Fruit fly (Drosophila melanogaster) whole organism, wandering third instar larva: ENCODE results near the gene Tdrd3.
A peak's percentile ranks its signal among the peaks of the same experiment; 100 is the strongest.

ENCODE experiments used
- CG9705 ChIP-seq: fragments of 200-800 bp; sonication (Bioruptor generic); optimal IDR thresholded peaks from 2 replicates; lab custom pipeline; 2018; ENCODE audit warnings: missing biosample characterization, mild to moderate bottlenecking, missing genetic modification characterization
- CrebA ChIP-seq: fragments of 200-800 bp; sonication (Bioruptor generic); optimal IDR thresholded peaks from 2 replicates; lab custom pipeline; 2016; ENCODE audit warnings: missing biosample characterization, mild to moderate bottlenecking, missing genetic modification characterization, borderline replicate concordance
- Dif ChIP-seq: fragments of 200-275, 200-300 bp; sonication (Bioruptor generic); optimal IDR thresholded peaks from 2 replicates; lab custom pipeline; 2018; ENCODE audit warnings: missing biosample characterization, missing genetic modification characterization; ENCODE audit not compliant: partially characterized antibody
- GATAd ChIP-seq: sonication (Bioruptor generic); optimal IDR thresholded peaks from 2 replicates; lab custom pipeline; 2016; ENCODE audit warnings: missing biosample characterization, missing genetic modification characterization
- HLH106 ChIP-seq: fragments of 200-800 bp; optimal IDR thresholded peaks from 3 replicates; lab custom pipeline; 2019; ENCODE audit warnings: missing biosample characterization, mild to moderate bottlenecking, missing genetic modification characterization, moderate library complexity
- Hnf4 ChIP-seq: fragments of 200-800 bp; sonication (Bioruptor generic); optimal IDR thresholded peaks from 2 replicates; lab custom pipeline; 2016; ENCODE audit warnings: missing biosample characterization, mild to moderate bottlenecking, missing genetic modification characterization
- Hr78 ChIP-seq: fragments of >200 bp; optimal IDR thresholded peaks from 2 replicates; lab custom pipeline; 2017; ENCODE audit warnings: missing biosample characterization, missing genetic modification characterization
- Hr83 ChIP-seq: fragments of 200-300 bp; sonication (Bioruptor generic); optimal IDR thresholded peaks from 2 replicates; lab custom pipeline; 2016; ENCODE audit warnings: missing biosample characterization, mild to moderate bottlenecking, missing genetic modification characterization, moderate library complexity; ENCODE audit not compliant: poor library complexity, severe bottlenecking
- Mio ChIP-seq: sonication (Bioruptor generic); optimal IDR thresholded peaks from 2 replicates; lab custom pipeline; 2016; ENCODE audit warnings: missing biosample characterization, missing genetic modification characterization
- Myc ChIP-seq: fragments of >200 bp; optimal IDR thresholded peaks from 2 replicates; lab custom pipeline; 2017
- Rel ChIP-seq, 2 experiments: fragments of 200-800 bp; sonication (Bioruptor generic) in 1 of 2; optimal IDR thresholded peaks; 2 replicates in 1 of 2; 3 replicates in 1 of 2; lab custom pipeline; 2016 to 2019; ENCODE audit warnings: mild to moderate bottlenecking in 2 of 2, missing biosample characterization in 2 of 2, missing genetic modification characterization in 2 of 2, moderate library complexity in 1 of 2
- Sp1 ChIP-seq: fragments of 200-800 bp; sonication (Bioruptor generic); optimal IDR thresholded peaks from 3 replicates; lab custom pipeline; 2019; ENCODE audit warnings: missing biosample characterization, mild to moderate bottlenecking, missing genetic modification characterization, moderate library complexity
- br ChIP-seq: fragments of 200-800 bp; sonication (Bioruptor generic); optimal IDR thresholded peaks from 2 replicates; lab custom pipeline; 2016; ENCODE audit warnings: missing biosample characterization, missing genetic modification characterization
- brk ChIP-seq: fragments of 200-800 bp; sonication (Bioruptor generic); optimal IDR thresholded peaks from 2 replicates; lab custom pipeline; 2016; ENCODE audit warnings: missing biosample characterization, mild to moderate bottlenecking, missing genetic modification characterization
- dl ChIP-seq, 2 experiments: fragments of 175-275, 200-275 bp in 1 of 2; fragments of 200-275 bp in 1 of 2; sonication (Bioruptor generic); optimal IDR thresholded peaks; lab custom pipeline; 2018; ENCODE audit warnings: mild to moderate bottlenecking in 2 of 2, missing biosample characterization in 2 of 2, missing genetic modification characterization in 2 of 2, moderate library complexity in 2 of 2; ENCODE audit not compliant: partially characterized antibody in 2 of 2, insufficient read depth in 1 of 2
- dmrt93B ChIP-seq: fragments of 200-800 bp; sonication (Bioruptor generic); optimal IDR thresholded peaks from 2 replicates; lab custom pipeline; 2018; ENCODE audit warnings: missing biosample characterization, mild to moderate bottlenecking, missing genetic modification characterization
- dsf ChIP-seq: sonication (Bioruptor generic); optimal IDR thresholded peaks from 2 replicates; lab custom pipeline; 2016; ENCODE audit warnings: missing biosample characterization, missing genetic modification characterization, borderline replicate concordance
- foxo ChIP-seq, 2 experiments: fragments of 200-800 bp; sonication (Bioruptor generic); optimal IDR thresholded peaks; 2 replicates in 1 of 2; 3 replicates in 1 of 2; lab custom pipeline; 2016 to 2017; ENCODE audit warnings: missing biosample characterization in 2 of 2, missing genetic modification characterization in 2 of 2
- fru ChIP-seq: fragments of 200-800 bp; sonication (Bioruptor generic); optimal IDR thresholded peaks from 3 replicates; lab custom pipeline; 2016; ENCODE audit warnings: missing biosample characterization, mild to moderate bottlenecking, missing genetic modification characterization
- h ChIP-seq: fragments of 200-800 bp; sonication (Bioruptor generic); optimal IDR thresholded peaks from 3 replicates; lab custom pipeline; 2016; ENCODE audit warnings: missing biosample characterization, mild to moderate bottlenecking, missing genetic modification characterization
- jim ChIP-seq: fragments of 175-275, 200-325 bp; sonication (Bioruptor generic); optimal IDR thresholded peaks from 2 replicates; lab custom pipeline; 2016; ENCODE audit warnings: missing biosample characterization, mild to moderate bottlenecking, missing genetic modification characterization
- lola ChIP-seq: fragments of >200 bp; optimal IDR thresholded peaks from 2 replicates; lab custom pipeline; 2017; ENCODE audit warnings: missing biosample characterization, missing genetic modification characterization
- pan ChIP-seq: fragments of >200 bp; optimal IDR thresholded peaks from 2 replicates; lab custom pipeline; 2017
- rgr ChIP-seq: fragments of 200-800 bp; sonication (Bioruptor generic); optimal IDR thresholded peaks from 3 replicates; lab custom pipeline; 2016; ENCODE audit warnings: missing biosample characterization, mild to moderate bottlenecking, missing genetic modification characterization
- sage ChIP-seq: fragments of 200-800 bp; sonication (Bioruptor generic); optimal IDR thresholded peaks from 2 replicates; lab custom pipeline; 2016; ENCODE audit warnings: missing biosample characterization, mild to moderate bottlenecking, missing genetic modification characterization
- sv ChIP-seq: fragments of 200-800 bp; sonication (Bioruptor generic); optimal IDR thresholded peaks from 3 replicates; lab custom pipeline; 2016; ENCODE audit warnings: missing biosample characterization, missing genetic modification characterization
- tai ChIP-seq: sonication (Bioruptor generic); optimal IDR thresholded peaks from 2 replicates; lab custom pipeline; 2016; ENCODE audit warnings: missing biosample characterization, missing genetic modification characterization
- usp ChIP-seq: fragments of >200 bp; optimal IDR thresholded peaks from 2 replicates; lab custom pipeline; 2017; ENCODE audit warnings: missing biosample characterization, missing genetic modification characterization
- woc ChIP-seq: sonication (Bioruptor generic); optimal IDR thresholded peaks from 2 replicates; lab custom pipeline; 2016; ENCODE audit warnings: missing biosample characterization, mild to moderate bottlenecking, missing genetic modification characterization

Gene Tdrd3

dm6 chr3L:14781082-14781862, 5.3 kb upstream of the Tdrd3 start (continued):
- TF ChIP-seq pan (lab: Kevin White, UChicago), result no peak
- TF ChIP-seq Hnf4 (GFP tag; lab: Kevin White, UChicago), result peak; percentile 36
- TF ChIP-seq lola (GFP tag; lab: Kevin White, UChicago), result no peak
- TF ChIP-seq dsf, result no peak
- TF ChIP-seq HLH106 (tag; lab: Kevin White, UChicago), result no peak
- TF ChIP-seq brk (GFP tag; lab: Kevin White, UChicago), result no peak
- TF ChIP-seq usp (GFP tag; lab: Kevin White, UChicago), result no peak
- TF ChIP-seq dmrt93B (GFP tag; lab: Kevin White, UChicago), result peak; percentile 35
- TF ChIP-seq woc, result peak; percentile 55
- no peak for TF ChIP-seq jim (GFP tag; lab: Kevin White, UChicago)
- no peak for TF ChIP-seq CrebA (GFP tag; lab: Kevin White, UChicago)
- TF ChIP-seq Dif (GFP tag; lab: Kevin White, UChicago), result peak; percentile 61
- TF ChIP-seq GATAd (GFP tag; lab: Kevin White, UChicago), result no peak
- TF ChIP-seq Hr78 (GFP tag; lab: Kevin White, UChicago), result no peak
- TF ChIP-seq br (GFP tag; lab: Kevin White, UChicago), result no peak

dm6 chr3L:14781863-14782218, 4.8 kb upstream of the Tdrd3 start:
- no peak for TF ChIP-seq tai (GFP tag; lab: Kevin White, UChicago)
- no peak for TF ChIP-seq pan (lab: Kevin White, UChicago)
- TF ChIP-seq Hr83, result no peak
- no peak for TF ChIP-seq sv (GFP tag; lab: Kevin White, UChicago)
- TF ChIP-seq h (GFP tag; lab: Kevin White, UChicago), result no peak
- no peak for TF ChIP-seq br (GFP tag; lab: Kevin White, UChicago)
- no peak for TF ChIP-seq CG9705
- TF ChIP-seq Myc (lab: Kevin White, UChicago), result no peak
- no peak for TF ChIP-seq jim (GFP tag; lab: Kevin White, UChicago)
- TF ChIP-seq foxo (GFP tag; optimal IDR thresholded peaks at IDR 0.05; lab: Kevin White, UChicago), result no peak
- TF ChIP-seq lola (GFP tag; lab: Kevin White, UChicago), result no peak
- no peak for TF ChIP-seq sage (GFP tag; lab: Kevin White, UChicago)
- TF ChIP-seq brk (GFP tag; lab: Kevin White, UChicago), result no peak
- no peak for TF ChIP-seq dl (GFP tag; optimal IDR thresholded peaks at IDR 0.05; lab: Kevin White, UChicago; ENCODE audit: insufficient read depth in 1 of 2, partially characterized antibody in 2 of 2)
- TF ChIP-seq dmrt93B (GFP tag; lab: Kevin White, UChicago), result no peak
- TF ChIP-seq dsf, result no peak
- no peak for TF ChIP-seq Mio (GFP tag; lab: Kevin White, UChicago)
- no peak for TF ChIP-seq HLH106 (tag; lab: Kevin White, UChicago)

- TF ChIP-seq Hnf4 (GFP tag; lab: Kevin White, UChicago) (peak; percentile 71), lola (GFP tag; lab: Kevin White, UChicago) (no peak), Rel (GFP tag; optimal IDR thresholded peaks at IDR 0.05; lab: Kevin White, UChicago) (no peak), Rel (tag; optimal IDR thresholded peaks at IDR 0.05; lab: Kevin White, UChicago) (peak; percentile 29)
Observed at dm6 chr3L:14782626-14783362, 3.8 kb upstream of the Tdrd3 start.

- TF ChIP-seq Rel (GFP tag; optimal IDR thresholded peaks at IDR 0.05; lab: Kevin White, UChicago) (no peak), Rel (tag; optimal IDR thresholded peaks at IDR 0.05; lab: Kevin White, UChicago) (peak; percentile 0), fru (GFP tag; lab: Kevin White, UChicago) (no peak), foxo (GFP tag; optimal IDR thresholded peaks at IDR 0.05; lab: Kevin White, UChicago) (no peak), GATAd (GFP tag; lab: Kevin White, UChicago) (no peak), dl (GFP tag; optimal IDR thresholded peaks at IDR 0.05; lab: Kevin White, UChicago; ENCODE audit: insufficient read depth in 1 of 2, partially characterized antibody in 2 of 2) (no peak), HLH106 (tag; lab: Kevin White, UChicago) (no peak), rgr (GFP tag; lab: Kevin White, UChicago) (no peak), h (GFP tag; lab: Kevin White, UChicago) (peak; percentile 73), Sp1 (peak; percentile 11), sage (GFP tag; lab: Kevin White, UChicago) (no peak), dsf (no peak)
Observed at dm6 chr3L:14783363-14783627, 3.3 kb upstream of the Tdrd3 start.
